Worm (Caenorhabditis elegans): ENCODE results near the gene glb-11.

ce11 chrIII:4004064-4004580, 12.1 kb upstream of the glb-11 start, which contains the start of gene tif-1A:
- TF ChIP-seq ztf-29 (GFP tag; IDR thresholded peaks at IDR 0.05), result no peak
- TF ChIP-seq flt-1 (GFP tag; IDR thresholded peaks at IDR 0.05), result peak; percentile 81
- TF ChIP-seq T22C8.4 (GFP tag; IDR thresholded peaks at IDR 0.05), result no peak
